Fruit fly (Drosophila melanogaster) whole organism, larva: ENCODE data around the gene CG8032.
A peak's percentile ranks its signal among the peaks of the same experiment; 100 is the strongest.

Experiments
- noc ChIP-seq: fragments of 200-800 bp; sonication (Bioruptor generic); optimal IDR thresholded peaks from 3 replicates; lab custom pipeline; 2019; ENCODE audit warnings: missing biosample characterization, mild to moderate bottlenecking, missing genetic modification characterization, moderate library complexity

The CG8032 gene

DNA sequence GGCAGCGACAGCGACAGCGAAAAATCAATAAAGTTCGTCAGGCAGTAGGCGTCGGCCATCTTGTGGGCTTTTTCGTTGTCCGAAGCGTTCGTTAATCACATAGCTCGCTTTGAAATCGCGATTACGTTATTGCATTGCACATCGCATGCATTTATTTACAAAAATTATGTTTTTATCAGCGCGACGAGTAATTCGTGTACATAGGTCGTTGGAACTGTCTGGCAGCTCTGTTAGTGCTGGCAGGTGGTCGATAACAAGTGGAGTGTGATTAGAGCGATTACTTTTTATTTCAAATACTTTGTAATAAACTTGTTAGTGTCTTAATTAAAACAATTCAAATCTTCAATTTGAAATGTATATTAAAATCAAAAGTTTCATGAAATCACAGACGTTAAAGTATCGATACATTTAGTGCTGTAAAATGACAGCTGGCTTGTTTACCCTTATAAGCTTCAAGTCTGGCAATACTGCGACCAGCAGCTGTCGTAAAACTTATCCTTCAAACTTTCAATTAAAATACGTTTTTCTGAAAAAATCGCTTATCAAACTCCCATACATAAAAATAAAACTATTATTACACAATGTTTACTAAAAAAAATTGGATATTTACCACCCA, at the start of gene CG8032:
CG8032 (plus strand) TSS at position 448 of the 616 bp plus-strand sequence.
- peak; percentile 52 for TF ChIP-seq noc (tag; lab: Kevin White, UChicago)

DNA sequence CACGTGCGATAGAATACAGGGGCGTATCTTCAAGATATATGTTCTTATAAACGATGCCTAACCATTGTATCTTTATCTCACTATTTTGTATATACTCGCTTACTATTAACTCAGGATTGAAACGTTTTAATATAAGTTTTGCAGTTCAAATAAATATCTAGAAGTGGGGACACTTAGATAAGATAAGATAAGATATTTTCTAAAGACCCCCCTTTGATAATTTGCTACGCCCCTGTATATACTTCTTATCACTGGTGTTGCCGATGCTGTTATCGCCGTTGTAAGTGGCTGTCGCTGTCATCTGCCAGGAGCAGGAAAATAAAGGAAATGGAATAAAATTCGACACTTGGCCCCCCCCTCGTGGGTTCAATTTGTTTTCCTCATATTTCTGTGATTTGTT, 47.8 kb upstream of the CG8032 start:
- no peak for TF ChIP-seq noc (tag; lab: Kevin White, UChicago)

DNA sequence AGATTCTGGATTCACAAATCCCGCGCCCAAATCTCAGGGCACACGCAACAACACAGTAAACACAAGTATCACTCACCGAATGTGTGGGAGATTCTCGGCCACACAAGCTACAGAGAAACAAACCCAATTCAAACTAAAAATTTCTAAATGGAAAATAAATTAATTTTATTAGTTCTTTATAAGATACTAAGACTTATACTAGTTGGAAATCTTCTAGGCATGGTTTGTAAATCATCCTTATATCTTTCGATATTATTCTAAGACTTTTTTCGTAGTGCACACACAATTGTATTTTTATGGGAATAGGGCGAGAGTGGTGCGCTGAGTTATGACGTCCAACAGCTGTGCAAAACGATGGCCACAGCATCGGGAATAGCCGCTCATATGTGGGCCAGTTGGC, 44.8 kb upstream of the CG8032 start:
- TF ChIP-seq noc (tag; lab: Kevin White, UChicago): no peak

DNA sequence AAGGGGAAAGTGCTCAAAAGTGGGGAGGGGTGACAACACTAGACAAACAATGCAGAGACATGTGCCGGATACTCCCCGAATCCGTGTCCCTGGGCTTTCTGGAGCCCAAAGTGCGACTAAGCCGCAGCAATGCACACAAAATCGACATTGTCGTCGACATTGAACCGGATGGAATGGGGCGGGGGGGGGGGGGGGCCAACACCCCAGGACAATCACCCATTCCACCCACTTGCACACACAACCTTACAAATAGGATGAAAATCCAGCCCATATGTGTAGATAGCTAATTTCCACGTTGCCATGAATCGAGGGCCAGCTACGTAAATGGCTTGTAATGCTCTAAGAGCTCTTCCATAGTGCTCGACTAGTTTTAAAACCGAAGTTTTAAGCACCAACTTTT, 43.2 kb upstream of the CG8032 start:
- no peak for TF ChIP-seq noc (tag; lab: Kevin White, UChicago)

DNA sequence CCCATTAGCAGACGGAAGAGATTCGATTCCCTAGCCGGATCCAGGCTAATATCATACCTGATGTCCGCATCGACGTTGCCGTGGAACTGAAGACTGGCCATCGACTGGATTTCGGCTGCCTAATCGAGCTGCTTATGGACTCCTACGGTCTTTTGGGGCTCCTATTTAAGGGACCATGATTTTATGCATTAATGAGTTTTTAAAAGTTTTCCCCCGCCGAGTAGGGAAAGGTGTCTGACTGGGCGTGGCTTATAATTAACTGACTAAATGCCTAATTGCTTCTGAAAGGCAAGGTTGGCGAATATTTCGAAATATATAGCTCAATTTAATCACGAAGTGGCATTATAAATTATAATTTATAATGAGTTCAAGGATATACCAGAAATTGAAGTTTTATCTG, 28.1 kb upstream of the CG8032 start, which contains the start of gene Or85e:
Or85e (minus strand) TSS at position 101 of the 400 bp plus-strand sequence.
- no peak for TF ChIP-seq noc (tag; lab: Kevin White, UChicago)

DNA sequence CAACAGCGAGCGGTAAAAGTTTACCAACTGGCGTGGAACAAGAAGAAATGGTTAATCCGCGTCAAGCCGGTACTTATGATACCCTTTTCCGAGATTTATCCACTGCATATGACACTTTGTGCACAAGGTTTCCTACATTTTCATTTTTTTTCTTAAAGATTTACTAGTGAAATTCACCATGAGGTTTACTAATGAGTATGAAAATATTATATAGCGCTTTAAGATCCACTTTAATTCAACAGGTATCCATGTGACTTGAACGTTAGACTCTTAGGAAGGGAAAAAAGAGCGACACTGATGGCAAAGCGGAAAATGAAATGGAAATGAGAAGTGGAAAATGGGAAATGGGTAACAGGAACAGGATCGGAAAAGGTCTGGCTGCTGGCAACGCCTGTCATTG, 25.3 kb upstream of the CG8032 start:
- no peak for TF ChIP-seq noc (tag; lab: Kevin White, UChicago)

DNA sequence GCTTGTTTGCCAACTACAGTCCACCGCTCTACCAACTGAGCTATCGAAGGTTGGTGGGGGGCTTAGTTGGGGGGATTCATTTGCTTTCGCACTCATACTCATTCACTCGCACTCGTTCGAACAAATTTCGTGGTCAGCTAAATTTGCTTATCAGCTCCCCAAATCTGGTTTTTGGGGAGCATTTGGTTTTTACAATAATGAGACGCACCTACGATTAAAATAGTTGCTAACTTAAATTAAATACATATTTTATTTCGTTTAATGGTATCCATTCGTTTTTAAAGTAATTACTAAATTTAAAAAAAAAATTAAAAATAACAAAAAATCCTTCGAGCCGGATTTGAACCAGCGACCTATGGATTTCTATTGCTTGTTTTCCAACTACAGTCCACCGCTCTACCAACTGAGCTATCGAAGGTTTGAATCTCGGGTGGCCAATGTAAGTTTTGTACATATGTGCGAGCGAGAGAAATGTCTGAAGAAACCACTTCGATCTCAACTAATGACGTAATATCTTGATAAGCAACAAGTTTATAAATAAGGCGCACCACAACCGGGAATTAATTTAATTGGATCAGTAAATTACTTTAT, 21.4 kb upstream of the CG8032 start:
- peak; percentile 29 for TF ChIP-seq noc (tag; lab: Kevin White, UChicago)

DNA sequence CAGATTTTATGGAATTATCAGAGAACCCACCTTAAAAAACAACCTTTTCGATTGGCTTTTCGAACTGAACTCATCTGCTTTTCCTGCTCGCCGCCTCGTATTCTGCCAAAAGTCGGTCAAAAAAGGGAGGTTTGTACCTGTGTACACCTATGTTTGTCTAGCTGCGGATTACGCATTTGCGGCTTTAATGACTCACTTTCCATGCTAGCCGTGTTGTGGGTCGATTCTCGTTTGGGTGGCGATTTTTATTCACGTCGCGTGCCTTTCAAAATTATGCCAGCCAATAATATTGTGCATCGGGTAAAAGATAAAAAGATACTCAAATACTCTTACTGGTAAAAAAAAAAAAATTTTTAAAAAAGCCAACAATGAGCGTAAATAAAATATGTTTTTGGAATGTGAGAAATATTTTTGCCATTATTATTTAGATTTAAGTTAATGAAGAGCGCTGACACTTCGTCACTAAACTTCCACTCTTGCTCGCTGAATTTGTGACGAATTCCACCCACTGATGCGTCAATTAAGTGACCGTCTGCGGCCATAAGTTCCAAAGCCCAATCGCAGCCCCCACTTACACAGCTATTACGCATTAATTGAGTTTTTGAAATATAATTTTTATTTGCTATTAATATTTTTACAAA, 18.2 kb upstream of the CG8032 start, which contains the start of gene Cyp313b1:
Cyp313b1 (minus strand) TSS at position 71 of the 641 bp plus-strand sequence.
- no peak for TF ChIP-seq noc (tag; lab: Kevin White, UChicago)

DNA sequence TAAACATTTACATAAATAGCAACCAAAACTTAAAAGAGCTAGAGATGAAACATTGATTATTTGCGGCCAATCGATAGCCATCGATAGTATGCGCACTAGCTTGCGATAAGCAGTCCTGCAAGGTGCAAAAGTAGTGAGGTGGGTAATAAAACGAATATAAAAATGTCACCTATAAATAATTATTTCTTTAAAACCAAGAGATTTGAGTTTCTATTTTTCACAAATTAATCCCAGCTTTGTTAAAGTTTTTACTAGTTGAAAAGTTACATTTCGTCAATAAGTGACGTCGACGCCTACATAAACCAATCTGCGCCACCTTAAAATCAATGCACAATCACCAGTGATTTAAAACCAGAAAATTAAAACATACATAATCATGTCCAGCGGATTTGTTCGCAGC, 13.2 kb upstream of the CG8032 start, which contains the start of the genes Mkk4 and SLIRP2:
Mkk4 (minus strand) TSS at position 56 of the 400 bp plus-strand sequence.
SLIRP2 (plus strand) TSS at position 344 of the 400 bp plus-strand sequence.
- peak; percentile 98 for TF ChIP-seq noc (tag; lab: Kevin White, UChicago)

DNA sequence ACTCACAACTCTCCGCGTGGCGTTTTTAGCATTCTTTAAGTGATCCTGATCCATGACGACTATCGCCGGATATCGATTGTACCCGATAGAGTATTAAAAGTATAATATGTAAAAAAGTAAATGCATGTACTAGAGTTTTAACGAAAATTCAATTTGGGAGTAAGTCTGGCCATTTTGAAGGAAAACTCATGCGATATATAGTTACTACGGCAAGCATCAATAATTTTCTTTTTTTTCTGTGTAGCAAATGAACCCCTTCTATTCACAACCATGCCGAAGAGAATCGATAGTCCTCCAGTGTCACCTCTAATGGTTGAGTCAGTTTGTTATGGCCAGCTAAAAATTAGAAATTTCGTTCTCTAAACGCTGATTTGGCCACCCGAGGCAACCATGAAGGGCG, 11.2 kb upstream of the CG8032 start, which contains the start of the genes Sys1 and Dhod:
Sys1 (plus strand) TSS at position 91 of the 400 bp plus-strand sequence.
Dhod (minus strand) TSS at position 186 of the 400 bp plus-strand sequence.
- TF ChIP-seq noc (tag; lab: Kevin White, UChicago): peak; percentile 77

DNA sequence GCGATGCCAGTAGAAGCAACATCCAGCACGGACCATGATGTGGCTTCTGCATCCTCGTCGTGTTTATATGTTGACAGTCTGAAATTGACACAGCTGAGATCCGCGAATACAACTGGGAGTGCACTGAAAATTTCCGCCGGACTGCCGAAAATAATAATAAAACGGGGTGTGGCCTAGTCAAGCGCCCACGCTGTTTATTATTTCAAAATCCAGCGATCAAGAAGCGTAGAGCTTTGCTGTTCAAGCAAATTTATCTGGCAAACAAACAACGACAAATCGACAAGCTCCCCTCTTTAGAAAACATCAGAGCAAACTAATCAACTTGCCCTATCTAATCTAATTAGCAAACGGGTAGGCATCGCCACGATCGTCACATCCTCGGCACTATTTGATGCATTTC, 9.9 kb upstream of the CG8032 start:
- TF ChIP-seq noc (tag; lab: Kevin White, UChicago): no peak

DNA sequence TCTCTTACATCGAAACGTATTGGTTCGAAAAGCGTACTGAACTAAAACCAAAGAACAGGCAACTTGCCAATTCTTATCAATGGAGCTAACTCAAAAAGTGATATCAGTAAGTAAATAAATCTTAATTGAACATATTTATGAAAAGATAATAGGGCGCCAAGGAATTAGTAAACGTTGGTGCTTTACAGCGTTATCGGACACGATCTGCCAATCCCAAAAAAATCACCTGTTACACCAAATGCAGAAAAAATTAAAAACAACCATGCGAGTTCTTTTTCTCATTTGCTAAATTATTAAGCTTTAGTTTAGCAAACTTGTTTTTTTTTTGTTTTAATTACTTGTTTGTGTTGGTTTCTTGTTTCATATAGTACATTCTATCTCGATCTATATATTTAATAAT, 9.2 kb upstream of the CG8032 start, which contains the start of gene CG42489:
CG42489 (minus strand) TSS at position 101 of the 400 bp plus-strand sequence.
- TF ChIP-seq noc (tag; lab: Kevin White, UChicago): no peak

DNA sequence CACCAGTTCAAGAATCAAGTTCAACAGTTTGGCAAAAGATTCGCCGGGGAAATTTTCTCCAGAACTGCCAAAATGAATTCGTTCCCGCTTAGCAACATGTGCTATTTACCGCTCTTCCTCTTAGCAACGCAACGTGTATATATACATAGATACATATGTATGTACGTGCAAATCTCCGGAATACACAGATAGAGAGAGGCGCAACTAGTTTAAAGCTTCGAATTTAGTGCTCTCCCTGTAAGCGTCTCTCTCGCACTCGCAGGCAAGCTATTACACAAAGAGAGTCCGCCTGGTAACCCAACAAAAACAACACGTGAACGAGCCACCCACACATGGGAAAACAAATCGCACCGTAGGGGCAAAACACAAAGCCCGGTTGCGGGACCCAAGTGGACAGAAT, 5.2 kb upstream of the CG8032 start:
- no peak for TF ChIP-seq noc (tag; lab: Kevin White, UChicago)

DNA sequence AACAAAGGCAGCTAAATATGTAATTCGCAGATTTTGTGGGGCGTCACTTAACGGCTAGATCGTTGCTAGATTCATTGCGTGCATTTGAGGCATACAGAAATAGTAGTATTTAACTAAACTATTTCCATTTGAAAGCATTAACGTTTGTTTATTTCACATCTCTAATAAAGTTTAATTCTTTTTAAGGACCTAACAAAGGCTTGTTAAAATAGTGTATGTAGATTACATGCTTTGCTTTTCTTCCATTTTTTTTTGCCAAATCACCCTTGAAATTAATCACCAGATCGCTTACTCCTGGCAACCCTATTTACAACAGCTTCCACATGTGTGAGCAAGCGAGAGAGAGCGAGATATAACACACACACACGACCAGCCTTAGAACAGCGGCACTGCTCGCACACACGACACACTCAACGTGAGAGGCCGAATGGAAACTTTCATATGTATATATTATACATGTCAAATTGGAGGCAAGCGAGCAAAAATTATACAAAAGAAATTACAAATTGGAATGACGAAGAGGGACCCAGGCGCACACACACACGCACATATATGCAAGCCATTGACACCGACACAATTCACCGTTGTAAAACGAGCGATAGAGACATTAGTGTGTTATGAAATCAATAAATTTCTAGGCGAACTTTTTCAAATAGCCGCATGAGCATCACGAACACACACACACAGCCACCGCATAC, 4.6 kb upstream of the CG8032 start:
- peak; percentile 62 for TF ChIP-seq noc (tag; lab: Kevin White, UChicago)

DNA sequence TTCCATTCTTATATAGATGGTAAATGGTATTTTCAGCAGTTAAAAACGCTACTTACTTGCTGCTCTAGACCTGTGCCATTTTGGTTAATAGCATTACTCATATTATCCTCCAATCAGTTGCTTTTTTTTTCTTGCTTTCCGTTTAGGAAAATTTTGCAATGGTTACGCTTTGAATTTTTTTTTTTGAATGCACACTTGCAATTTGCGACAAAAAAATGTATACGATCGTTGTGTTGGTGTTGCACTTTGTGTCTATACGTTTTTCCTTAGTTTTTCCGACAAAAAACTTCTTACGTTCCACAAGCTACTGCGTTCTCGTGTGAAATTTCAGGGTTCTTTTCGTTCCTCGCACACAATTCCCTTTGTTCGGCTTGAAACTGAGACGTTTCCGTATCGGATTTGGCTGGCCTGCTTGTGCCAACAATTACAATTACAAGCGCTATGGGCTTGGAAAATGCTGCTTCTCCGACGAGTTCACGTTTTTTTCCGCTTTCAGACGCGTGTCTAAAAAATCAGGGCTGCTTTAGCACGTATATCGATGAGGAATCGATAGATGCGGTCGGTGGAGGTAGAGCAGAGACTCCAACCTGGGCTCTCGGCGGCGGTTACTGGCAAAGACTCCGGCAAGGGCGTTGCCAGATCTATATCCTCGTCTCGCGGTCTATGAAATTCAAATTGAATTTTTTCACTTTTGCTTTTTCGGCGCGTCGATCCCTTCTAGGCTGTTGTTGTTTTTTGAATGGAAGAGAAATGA, 3.8 kb upstream of the CG8032 start:
- TF ChIP-seq noc (tag; lab: Kevin White, UChicago): peak; percentile 7
